Fruit fly (Drosophila melanogaster) whole organism, prepupa: ENCODE measurements around the gene ninaA.

Experiments used
- Blimp-1 ChIP-seq: fragments of 200-800 bp; sonication (Bioruptor generic); optimal IDR thresholded peaks from 3 replicates; lab custom pipeline; 2017; ENCODE audit warnings: missing biosample characterization, missing genetic modification characterization, mild to moderate bottlenecking, moderate library complexity, missing genetic modification reagents
- CG10631 ChIP-seq: fragments of 200-800 bp; sonication (Bioruptor generic); optimal IDR thresholded peaks from 2 replicates; lab custom pipeline; 2016; ENCODE audit warnings: missing biosample characterization, missing genetic modification characterization
- CG11762 ChIP-seq: fragments of 200-800 bp; sonication (Bioruptor generic); optimal IDR thresholded peaks from 3 replicates; lab custom pipeline; 2016; ENCODE audit warnings: missing biosample characterization, missing genetic modification characterization; ENCODE audit not compliant: insufficient read depth
- CG11902 ChIP-seq: fragments of 200-800 bp; sonication (Bioruptor generic); optimal IDR thresholded peaks from 3 replicates; lab custom pipeline; 2016; ENCODE audit warnings: missing biosample characterization, missing genetic modification characterization
- CG15336 ChIP-seq: fragments of 200-800 bp; sonication (Bioruptor generic); IDR thresholded peaks from 2 replicates; pipeline ENCODE4 v1.3.6; 2022; ENCODE audit warnings: missing biosample characterization, missing genetic modification characterization
- CG1621 ChIP-seq: fragments of 200-800 bp; sonication (Bioruptor generic); optimal IDR thresholded peaks from 3 replicates; lab custom pipeline; 2018; ENCODE audit warnings: missing biosample characterization, mild to moderate bottlenecking, missing genetic modification characterization
- CG16779 ChIP-seq: fragments of 200-800 bp; sonication (Bioruptor generic); optimal IDR thresholded peaks from 3 replicates; lab custom pipeline; 2017; ENCODE audit warnings: missing biosample characterization, mild to moderate bottlenecking, missing genetic modification characterization
- CG31627 ChIP-seq: fragments of 200-800 bp; sonication (Bioruptor generic); optimal IDR thresholded peaks from 3 replicates; lab custom pipeline; 2016; ENCODE audit warnings: missing biosample characterization, missing genetic modification characterization
- CG34406 ChIP-seq: fragments of 200-800 bp; sonication (Bioruptor generic); optimal IDR thresholded peaks from 3 replicates; lab custom pipeline; 2016; ENCODE audit warnings: missing biosample characterization, missing genetic modification characterization
- CG4318 ChIP-seq: fragments of 200-800 bp; sonication (Bioruptor generic); optimal IDR thresholded peaks from 3 replicates; lab custom pipeline; 2017; ENCODE audit warnings: missing biosample characterization, mild to moderate bottlenecking, missing genetic modification characterization
- CG6163 ChIP-seq: fragments of 200-800 bp; sonication (Bioruptor generic); IDR thresholded peaks from 3 replicates; pipeline ENCODE4 v1.3.6; 2022; ENCODE audit warnings: missing biosample characterization, missing genetic modification characterization
- CG6276 ChIP-seq: fragments of 200-800 bp; sonication (Bioruptor generic); optimal IDR thresholded peaks from 2 replicates; lab custom pipeline; 2017; ENCODE audit warnings: missing biosample characterization, mild to moderate bottlenecking, missing genetic modification characterization
- CG6792 ChIP-seq: fragments of 200-800 bp; sonication (Bioruptor generic); optimal IDR thresholded peaks from 3 replicates; lab custom pipeline; 2016; ENCODE audit warnings: missing biosample characterization, missing genetic modification characterization
- CG6808 ChIP-seq: fragments of 200-800 bp; sonication (Bioruptor generic); optimal IDR thresholded peaks from 3 replicates; lab custom pipeline; 2017; ENCODE audit warnings: missing biosample characterization, missing genetic modification characterization, mild to moderate bottlenecking, moderate library complexity, missing genetic modification reagents
- CG6854 ChIP-seq: fragments of 200-800 bp; sonication (Bioruptor generic); optimal IDR thresholded peaks from 2 replicates; lab custom pipeline; 2017; ENCODE audit warnings: missing biosample characterization, mild to moderate bottlenecking, missing genetic modification characterization
- CG7368 ChIP-seq: fragments of 200-800 bp; sonication (Bioruptor generic); optimal IDR thresholded peaks from 3 replicates; lab custom pipeline; 2016; ENCODE audit warnings: missing biosample characterization, missing genetic modification characterization
- CG8119 ChIP-seq: fragments of 200-800 bp; sonication (Bioruptor generic); IDR thresholded peaks from 3 replicates; pipeline ENCODE4 v1.3.6; 2022; ENCODE audit warnings: missing biosample characterization, missing genetic modification characterization
- CG8319 ChIP-seq: fragments of 200-800 bp; sonication (Bioruptor generic); optimal IDR thresholded peaks from 3 replicates; lab custom pipeline; 2016; ENCODE audit warnings: missing biosample characterization, missing genetic modification characterization
- CG8632 ChIP-seq: fragments of 200-800 bp; sonication (Bioruptor generic); optimal IDR thresholded peaks from 3 replicates; lab custom pipeline; 2016; ENCODE audit warnings: missing biosample characterization, missing genetic modification characterization
- CG9139 ChIP-seq: fragments of 200-800 bp; sonication (Bioruptor generic); optimal IDR thresholded peaks from 3 replicates; lab custom pipeline; 2017; ENCODE audit warnings: missing biosample characterization, mild to moderate bottlenecking, missing genetic modification characterization
- Eip75B ChIP-seq: fragments of 200-800 bp; sonication (Bioruptor generic); optimal IDR thresholded peaks from 3 replicates; lab custom pipeline; 2016; ENCODE audit warnings: missing biosample characterization, missing genetic modification characterization
- Eip78C ChIP-seq: fragments of 200-800 bp; sonication (Bioruptor generic); peaks from one replicate; lab custom pipeline; 2016; ENCODE audit warnings: missing biosample characterization, missing genetic modification characterization
- Eip93F ChIP-seq: fragments of 200-800 bp; sonication (Bioruptor generic); optimal IDR thresholded peaks from 2 replicates; lab custom pipeline; 2016; ENCODE audit warnings: missing biosample characterization, mild to moderate bottlenecking, missing genetic modification characterization
- Ets21C ChIP-seq: fragments of 200-800 bp; sonication (Bioruptor generic); optimal IDR thresholded peaks from 3 replicates; lab custom pipeline; 2016; ENCODE audit warnings: missing biosample characterization, missing genetic modification characterization
- Ets96B ChIP-seq: fragments of 200-800 bp; optimal IDR thresholded peaks from 2 replicates; lab custom pipeline; 2019; ENCODE audit warnings: missing biosample characterization, mild to moderate bottlenecking, missing genetic modification characterization, moderate library complexity
- Gug ChIP-seq: fragments of 200-800 bp; sonication (Bioruptor generic); IDR thresholded peaks from 2 replicates; pipeline ENCODE4 v1.3.6; 2022; ENCODE audit warnings: missing biosample characterization, missing genetic modification characterization
- Hr38 ChIP-seq: sonication (Bioruptor generic); optimal IDR thresholded peaks from 2 replicates; lab custom pipeline; 2016; ENCODE audit warnings: missing biosample characterization, missing genetic modification characterization
- Hr4 ChIP-seq: fragments of 200-800 bp; sonication (Bioruptor generic); optimal IDR thresholded peaks from 3 replicates; lab custom pipeline; 2016; ENCODE audit warnings: missing biosample characterization, missing genetic modification characterization
- Lpt ChIP-seq: fragments of 200-800 bp; sonication (Bioruptor generic); optimal IDR thresholded peaks from 3 replicates; lab custom pipeline; 2016; ENCODE audit warnings: missing biosample characterization, missing genetic modification characterization
- Met ChIP-seq: fragments of 200-800 bp; sonication (Bioruptor generic); optimal IDR thresholded peaks from 3 replicates; lab custom pipeline; 2016; ENCODE audit warnings: missing biosample characterization, missing genetic modification characterization
- OdsH ChIP-seq: fragments of 200-800 bp; sonication (Bioruptor generic); optimal IDR thresholded peaks from 3 replicates; lab custom pipeline; 2016; ENCODE audit warnings: missing biosample characterization, missing genetic modification characterization
- Smox ChIP-seq: fragments of 200-800 bp; sonication (Bioruptor generic); optimal IDR thresholded peaks from 3 replicates; lab custom pipeline; 2016; ENCODE audit warnings: missing biosample characterization, missing genetic modification characterization
- Sox102F ChIP-seq: fragments of 200-800 bp; sonication (Bioruptor generic); optimal IDR thresholded peaks from 2 replicates; lab custom pipeline; 2016; ENCODE audit warnings: missing biosample characterization, mild to moderate bottlenecking, missing genetic modification characterization
- Sox14 ChIP-seq: fragments of 200-800 bp; sonication (Bioruptor generic); optimal IDR thresholded peaks from 3 replicates; lab custom pipeline; 2016; ENCODE audit warnings: missing biosample characterization, missing genetic modification characterization
- Sox15 ChIP-seq: fragments of 200-800 bp; sonication (Bioruptor generic); optimal IDR thresholded peaks from 3 replicates; lab custom pipeline; 2016; ENCODE audit warnings: missing biosample characterization, missing genetic modification characterization
- achi ChIP-seq: fragments of 200-800 bp; sonication (Bioruptor generic); optimal IDR thresholded peaks from 3 replicates; lab custom pipeline; 2016; ENCODE audit warnings: missing biosample characterization, missing genetic modification characterization
- cyc ChIP-seq: fragments of 200-800 bp; sonication (Bioruptor generic); optimal IDR thresholded peaks from 3 replicates; lab custom pipeline; 2016; ENCODE audit warnings: missing biosample characterization, missing genetic modification characterization
- dsx ChIP-seq: fragments of 200-800 bp; optimal IDR thresholded peaks from 3 replicates; lab custom pipeline; 2019; ENCODE audit warnings: missing biosample characterization, mild to moderate bottlenecking, missing genetic modification characterization, moderate library complexity; ENCODE audit not compliant: poor library complexity, severe bottlenecking
- eg ChIP-seq: fragments of 200-800 bp; sonication (Bioruptor generic); IDR thresholded peaks from 3 replicates; pipeline ENCODE4 v1.3.6; 2022; ENCODE audit warnings: missing biosample characterization, missing genetic modification characterization
- fd59A ChIP-seq: fragments of 200-800 bp; sonication (Bioruptor generic); optimal IDR thresholded peaks from 2 replicates; lab custom pipeline; 2017; ENCODE audit warnings: missing biosample characterization, mild to moderate bottlenecking, missing genetic modification characterization, missing genetic modification reagents
- fd85E ChIP-seq: fragments of 200-800 bp; sonication (Bioruptor generic); optimal IDR thresholded peaks from 3 replicates; lab custom pipeline; 2016; ENCODE audit warnings: missing biosample characterization, missing genetic modification characterization
- fkh ChIP-seq: fragments of 200-800 bp; sonication (Bioruptor generic); optimal IDR thresholded peaks from 3 replicates; lab custom pipeline; 2017; ENCODE audit warnings: missing biosample characterization, mild to moderate bottlenecking, missing genetic modification characterization, moderate library complexity
- lz ChIP-seq: fragments of 200-800 bp; sonication (Bioruptor generic); optimal IDR thresholded peaks from 3 replicates; lab custom pipeline; 2016; ENCODE audit warnings: missing biosample characterization, missing genetic modification characterization
- net ChIP-seq: fragments of 200-800 bp; sonication (Bioruptor generic); optimal IDR thresholded peaks from 3 replicates; lab custom pipeline; 2016; ENCODE audit warnings: missing biosample characterization, missing genetic modification characterization
- salr ChIP-seq, 2 experiments: fragments of 200-800 bp; sonication (Bioruptor generic); optimal IDR thresholded peaks; 3 replicates each; lab custom pipeline; 2016 to 2018; ENCODE audit warnings: missing biosample characterization in 2 of 2, missing genetic modification characterization in 2 of 2, mild to moderate bottlenecking in 1 of 2
- spab ChIP-seq: fragments of 200-800 bp; sonication (Bioruptor generic); optimal IDR thresholded peaks from 2 replicates; lab custom pipeline; 2017; ENCODE audit warnings: missing biosample characterization, mild to moderate bottlenecking, missing genetic modification characterization, missing genetic modification reagents
- svp ChIP-seq: fragments of 200-800 bp; sonication (Bioruptor generic); peaks from one replicate; lab custom pipeline; 2016; ENCODE audit warnings: missing biosample characterization, missing genetic modification characterization
- vri ChIP-seq: fragments of 200-800 bp; sonication (Bioruptor generic); optimal IDR thresholded peaks from 3 replicates; lab custom pipeline; 2016; ENCODE audit warnings: missing biosample characterization, mild to moderate bottlenecking, missing genetic modification characterization

ninaA gene

DNA sequence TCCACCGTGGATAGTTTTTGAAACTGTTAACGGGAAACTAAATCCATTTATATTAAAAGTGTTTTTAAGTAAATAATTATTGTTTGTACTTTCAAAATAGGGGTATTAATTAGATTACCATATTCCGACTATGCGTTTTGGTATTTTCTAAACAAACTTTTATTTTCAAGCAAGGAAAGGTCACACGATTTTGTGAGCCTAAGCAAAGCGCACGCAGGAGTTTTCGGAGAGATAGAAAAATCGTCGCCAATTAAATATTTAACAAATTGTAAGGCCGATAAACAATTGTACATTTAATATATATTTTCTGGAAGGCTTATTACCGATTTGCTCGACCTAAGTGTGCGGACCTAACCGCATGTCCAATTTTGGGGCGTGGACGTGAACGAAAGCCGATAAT, 6.8 kb upstream of the ninaA start, which contains the start of gene PNUTS:
PNUTS (plus strand) TSS at position 181 of the 400 bp plus-strand sequence.
- no peak for TF ChIP-seq net (GFP tag; lab: Kevin White, UChicago)
- peak; percentile 30 for TF ChIP-seq CG9139 (GFP tag; lab: Kevin White, UChicago)
- no peak for TF ChIP-seq Lpt (GFP tag; lab: Kevin White, UChicago)
- TF ChIP-seq CG6808 (GFP tag; lab: Kevin White, UChicago): no peak
- no peak for TF ChIP-seq CG6792 (GFP tag; lab: Kevin White, UChicago)
- TF ChIP-seq svp (GFP tag; lab: Kevin White, UChicago): peak; percentile 70
- no peak for TF ChIP-seq eg (GFP tag; lab: Robert Waterston, UW)
- no peak for TF ChIP-seq CG11902 (GFP tag; lab: Kevin White, UChicago)
- peak; percentile 10 for TF ChIP-seq fkh (GFP tag; lab: Kevin White, UChicago)
- TF ChIP-seq Sox102F (GFP tag; lab: Kevin White, UChicago): no peak
- TF ChIP-seq achi (GFP tag; lab: Kevin White, UChicago): no peak
- no peak for TF ChIP-seq Met (GFP tag; lab: Kevin White, UChicago)

DNA sequence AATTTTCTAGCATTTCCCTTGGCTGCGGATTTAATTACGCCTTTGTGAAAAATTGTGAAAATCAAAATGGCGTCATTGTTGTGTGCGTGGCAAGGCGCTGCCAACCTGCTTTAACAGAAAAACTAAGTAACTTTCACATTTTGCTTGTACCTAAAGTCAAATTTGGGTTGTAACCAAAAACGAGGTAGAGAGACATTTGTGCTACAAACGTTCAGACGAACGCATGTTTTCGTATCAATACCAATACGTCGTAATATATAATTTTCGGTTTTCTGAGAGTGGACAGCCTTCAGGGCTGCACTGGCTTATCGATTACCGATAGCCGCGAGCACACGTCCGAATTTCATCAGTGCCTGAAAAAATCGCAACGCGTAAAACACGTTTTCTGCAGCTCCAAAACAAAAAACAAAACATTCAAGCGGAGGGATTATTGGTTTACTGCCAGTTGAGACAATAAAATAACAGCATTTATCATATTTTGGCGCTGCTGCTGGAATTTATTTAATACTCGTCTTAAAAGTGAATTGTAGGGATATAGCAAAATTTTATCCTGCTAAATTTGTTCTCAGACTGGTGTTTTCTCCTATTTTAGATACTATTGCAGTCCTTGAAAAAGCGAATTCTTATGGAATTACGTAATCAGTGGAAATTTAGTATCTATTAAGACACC, 6.2 kb upstream of the ninaA start:
- TF ChIP-seq Gug (GFP tag; lab: Robert Waterston, UW) (peak; percentile 29; the same call in 1 of the 2 replicates), CG8319 (GFP tag; lab: Kevin White, UChicago) (peak; percentile 46), cyc (GFP tag; lab: Kevin White, UChicago) (peak; percentile 65), Hr38 (GFP tag; lab: Kevin White, UChicago) (no peak), dsx (GFP tag; lab: Kevin White, UChicago) (peak; percentile 13), Sox14 (GFP tag; lab: Kevin White, UChicago) (peak; percentile 79), CG16779 (tag; lab: Kevin White, UChicago) (no peak), CG7368 (GFP tag; lab: Kevin White, UChicago) (peak; percentile 38), salr (GFP tag; optimal IDR thresholded peaks at IDR 0.05; lab: Kevin White, UChicago) (peak; percentile 2 to 18), CG6854 (GFP tag; lab: Kevin White, UChicago) (no peak), Smox (peak; percentile 60), Eip78C (peak; percentile 88), CG6276 (GFP tag; lab: Kevin White, UChicago) (no peak), fd59A (no peak), Ets21C (GFP tag; lab: Kevin White, UChicago) (peak; percentile 71), lz (GFP tag; lab: Kevin White, UChicago) (peak; percentile 74), CG8119 (GFP tag; lab: Robert Waterston, UW) (peak; percentile 68), spab (GFP tag; lab: Kevin White, UChicago) (peak; percentile 30), CG6792 (GFP tag; lab: Kevin White, UChicago) (peak; percentile 69), CG11762 (GFP tag; lab: Kevin White, UChicago) (peak; percentile 54), CG8632 (GFP tag; lab: Kevin White, UChicago) (peak; percentile 45), Ets96B (tag; lab: Kevin White, UChicago) (peak; percentile 40), Sox15 (GFP tag; lab: Kevin White, UChicago) (peak; percentile 9), CG9139 (GFP tag; lab: Kevin White, UChicago) (no peak), fd85E (peak; percentile 44), CG15336 (peak; percentile 47), Lpt (GFP tag; lab: Kevin White, UChicago) (no peak), CG31627 (peak; percentile 85), Blimp-1 (GFP tag; lab: Kevin White, UChicago) (peak; percentile 58), Eip93F (no peak), Hr4 (peak; percentile 67), CG1621 (tag; lab: Kevin White, UChicago) (peak; percentile 41), CG34406 (GFP tag; lab: Kevin White, UChicago) (peak; percentile 55), OdsH (GFP tag; lab: Kevin White, UChicago) (peak; percentile 71), CG6163 (GFP tag; lab: Robert Waterston, UW) (peak; percentile 82), achi (GFP tag; lab: Kevin White, UChicago) (peak; percentile 68), net (GFP tag; lab: Kevin White, UChicago) (peak; percentile 47), CG4318 (GFP tag; lab: Kevin White, UChicago) (no peak), CG10631 (GFP tag; lab: Kevin White, UChicago) (peak; percentile 58), Sox102F (GFP tag; lab: Kevin White, UChicago) (peak; percentile 57), svp (GFP tag; lab: Kevin White, UChicago) (peak; percentile 69), vri (GFP tag; lab: Kevin White, UChicago) (no peak), Eip75B (GFP tag; lab: Kevin White, UChicago) (peak; percentile 62)
